Fruit fly (Drosophila melanogaster) whole organism, embryonic: Measurements from ENCODE around the gene Kr-h2.

Experiments used
- Ada2b ChIP-seq: fragments of 200-800 bp; sonication (Bioruptor generic); IDR thresholded peaks from 2 replicates; pipeline ENCODE4 v1.3.6; 2022; ENCODE audit warnings: missing biosample characterization, missing genetic modification characterization
- Adf1 ChIP-seq: fragments of 200-800 bp; sonication (Bioruptor generic); IDR thresholded peaks from 2 replicates; pipeline ENCODE4 v1.3.6; 2022; ENCODE audit warnings: missing biosample characterization, missing genetic modification characterization
- Antp ChIP-seq: fragments of 200-800 bp; sonication (Bioruptor generic); optimal IDR thresholded peaks from 3 replicates; lab custom pipeline; 2016; ENCODE audit warnings: missing biosample characterization, missing genetic modification characterization
- Atf3 ChIP-seq: fragments of 200-800 bp; sonication (Bioruptor generic); optimal IDR thresholded peaks from 3 replicates; lab custom pipeline; 2016; ENCODE audit warnings: missing biosample characterization, missing genetic modification characterization
- CG10147 ChIP-seq: fragments of 200-800 bp; sonication (Bioruptor generic); optimal IDR thresholded peaks from 2 replicates; lab custom pipeline; 2019; ENCODE audit warnings: missing biosample characterization, mild to moderate bottlenecking, missing genetic modification characterization, moderate library complexity
- CG10565 ChIP-seq: fragments of 200-800 bp; sonication (Bioruptor generic); optimal IDR thresholded peaks from 3 replicates; lab custom pipeline; 2016; ENCODE audit warnings: missing biosample characterization, mild to moderate bottlenecking, missing genetic modification characterization
- CG11093 ChIP-seq: fragments of 200-800 bp; sonication (Bioruptor generic); IDR thresholded peaks from 3 replicates; pipeline ENCODE4 v1.3.6; 2022; ENCODE audit warnings: missing biosample characterization, missing genetic modification characterization
- CG12104 ChIP-seq: fragments of 200-800 bp; sonication (Bioruptor generic); optimal IDR thresholded peaks from 3 replicates; lab custom pipeline; 2016; ENCODE audit warnings: missing biosample characterization, missing genetic modification characterization
- CG13894 ChIP-seq: fragments of 200-800 bp; sonication (Bioruptor generic); optimal IDR thresholded peaks from 3 replicates; lab custom pipeline; 2018; ENCODE audit warnings: missing biosample characterization, mild to moderate bottlenecking, missing genetic modification characterization, moderate library complexity
- CG14710 ChIP-seq: fragments of 200-800 bp; sonication (Bioruptor generic); optimal IDR thresholded peaks from 3 replicates; lab custom pipeline; 2019; ENCODE audit warnings: missing biosample characterization, mild to moderate bottlenecking, missing genetic modification characterization, moderate library complexity
- CG15514 ChIP-seq: fragments of 200-800 bp; sonication (Bioruptor generic); optimal IDR thresholded peaks from 3 replicates; lab custom pipeline; 2017; ENCODE audit warnings: missing biosample characterization, missing genetic modification characterization, mild to moderate bottlenecking, moderate library complexity, missing genetic modification reagents
- CG16813 ChIP-seq: fragments of 200-800 bp; sonication (Bioruptor generic); IDR thresholded peaks from 3 replicates; pipeline ENCODE4 v1.3.6; 2022; ENCODE audit warnings: missing biosample characterization, missing genetic modification characterization; ENCODE audit not compliant: partially characterized antibody
- CG17612 ChIP-seq: fragments of 200-800 bp; sonication (Bioruptor generic); IDR thresholded peaks from 2 replicates; pipeline ENCODE4 v1.3.6; 2022; ENCODE audit warnings: missing biosample characterization, missing genetic modification characterization
- CG17912 ChIP-seq: fragments of 200-800 bp; sonication (Bioruptor generic); optimal IDR thresholded peaks from 2 replicates; lab custom pipeline; 2018; ENCODE audit warnings: missing biosample characterization, mild to moderate bottlenecking, missing genetic modification characterization
- CG3726 ChIP-seq: fragments of 200-800 bp; sonication (Bioruptor generic); IDR thresholded peaks from 3 replicates; pipeline ENCODE4, ENCODE4 v1.3.6; 2022; ENCODE audit warnings: missing biosample characterization, missing genetic modification characterization
- CG3847 ChIP-seq: fragments of 200-800 bp; sonication (Bioruptor generic); IDR thresholded peaks from 2 replicates; pipeline ENCODE4 v1.3.6; 2022; ENCODE audit warnings: missing biosample characterization, missing genetic modification characterization
- CG4730 ChIP-seq: fragments of 200-800 bp; sonication (Bioruptor generic); IDR thresholded peaks from 2 replicates; pipeline ENCODE4 v1.3.6; 2022; ENCODE audit warnings: missing biosample characterization, missing genetic modification characterization
- CG5953 ChIP-seq: fragments of 200-800 bp; sonication (Bioruptor generic); IDR thresholded peaks from 2 replicates; pipeline ENCODE4 v1.3.6; 2022; ENCODE audit warnings: missing biosample characterization, missing genetic modification characterization
- CG7745 ChIP-seq: fragments of 200-800 bp; sonication (Bioruptor generic); optimal IDR thresholded peaks from 2 replicates; lab custom pipeline; 2018; ENCODE audit warnings: missing biosample characterization, mild to moderate bottlenecking, missing genetic modification characterization, moderate library complexity
- CG9797 ChIP-seq: fragments of 200-800 bp; sonication (Bioruptor generic); optimal IDR thresholded peaks from 3 replicates; lab custom pipeline; 2018; ENCODE audit warnings: missing biosample characterization, mild to moderate bottlenecking, missing genetic modification characterization
- CTCF ChIP-seq: fragments of 200-800 bp; sonication (Bioruptor generic); optimal IDR thresholded peaks from 2 replicates; lab custom pipeline; 2017; ENCODE audit warnings: missing biosample characterization, mild to moderate bottlenecking, missing genetic modification characterization, moderate library complexity
- Dad ChIP-seq: fragments of 200-800 bp; sonication (Bioruptor generic); optimal IDR thresholded peaks from 3 replicates; lab custom pipeline; 2016; ENCODE audit warnings: missing biosample characterization, missing genetic modification characterization
- Dbx ChIP-seq: fragments of 200-800 bp; sonication (Bioruptor generic); IDR thresholded peaks from 3 replicates; pipeline ENCODE4 v1.3.6; 2022; ENCODE audit warnings: missing biosample characterization, missing genetic modification characterization
- Deaf1 ChIP-seq: fragments of 200-800 bp; optimal IDR thresholded peaks from 3 replicates; lab custom pipeline; 2019; ENCODE audit warnings: missing biosample characterization, mild to moderate bottlenecking, missing genetic modification characterization, moderate library complexity
- H2.0 ChIP-seq: fragments of 200-800 bp; sonication (Bioruptor generic); IDR thresholded peaks from 2 replicates; pipeline ENCODE4 v1.3.6; 2022; ENCODE audit warnings: missing biosample characterization, missing genetic modification characterization
- Kr ChIP-seq: fragments of 200-800 bp; sonication (Bioruptor generic); optimal IDR thresholded peaks from 2 replicates; lab custom pipeline; 2017; ENCODE audit warnings: missing biosample characterization, mild to moderate bottlenecking, missing genetic modification characterization
- Max ChIP-seq: fragments of 200-800 bp; sonication (Bioruptor generic); optimal IDR thresholded peaks from 2 replicates; lab custom pipeline; 2016; ENCODE audit warnings: missing biosample characterization, mild to moderate bottlenecking, missing genetic modification characterization
- Myb ChIP-seq: fragments of 200-800 bp; sonication (Bioruptor generic); optimal IDR thresholded peaks from 2 replicates; lab custom pipeline; 2016; ENCODE audit warnings: missing biosample characterization, missing genetic modification characterization
- NC2β ChIP-seq: fragments of 200-800 bp; sonication (Bioruptor generic); optimal IDR thresholded peaks from 2 replicates; lab custom pipeline; 2016; ENCODE audit warnings: missing biosample characterization, missing genetic modification characterization
- PHDP ChIP-seq: fragments of 200-800 bp; sonication (Bioruptor generic); optimal IDR thresholded peaks from 3 replicates; lab custom pipeline; 2018; ENCODE audit warnings: missing biosample characterization, mild to moderate bottlenecking, missing genetic modification characterization, moderate library complexity
- Ptx1 ChIP-seq: fragments of 200-800 bp; sonication (Bioruptor generic); IDR thresholded peaks from 2 replicates; pipeline ENCODE4 v1.3.6; 2022; ENCODE audit warnings: missing biosample characterization, missing genetic modification characterization
- Sin3A ChIP-seq: fragments of >200 bp; optimal IDR thresholded peaks from 2 replicates; lab custom pipeline; 2018
- ase ChIP-seq: fragments of 200-800 bp; sonication (Bioruptor generic); IDR thresholded peaks from 3 replicates; pipeline ENCODE4 v1.3.6; 2022; ENCODE audit warnings: missing biosample characterization, missing genetic modification characterization
- corto ChIP-seq: fragments of 200-800 bp; sonication (Bioruptor generic); optimal IDR thresholded peaks from 2 replicates; lab custom pipeline; 2016; ENCODE audit warnings: missing biosample characterization, mild to moderate bottlenecking, missing genetic modification characterization, moderate library complexity
- esg ChIP-seq: fragments of 200-800 bp; sonication (Bioruptor generic); conservative IDR thresholded peaks from 2 replicates; pipeline ENCODE4 v1.3.6; 2022; ENCODE audit warnings: missing biosample characterization, missing genetic modification characterization
- fd3F ChIP-seq: fragments of 200-800 bp; sonication (Bioruptor generic); optimal IDR thresholded peaks from 2 replicates; lab custom pipeline; 2018; ENCODE audit warnings: missing biosample characterization, mild to moderate bottlenecking, missing genetic modification characterization, moderate library complexity
- ftz-f1 ChIP-seq: fragments of 200-800 bp; sonication (Bioruptor generic); optimal IDR thresholded peaks from 2 replicates; lab custom pipeline; 2016; ENCODE audit warnings: missing biosample characterization, missing genetic modification characterization
- gcm2 ChIP-seq: fragments of 200-800 bp; sonication (Bioruptor generic); optimal IDR thresholded peaks from 2 replicates; lab custom pipeline; 2016; ENCODE audit warnings: missing biosample characterization, missing genetic modification characterization
- grau ChIP-seq: fragments of 200-800 bp; optimal IDR thresholded peaks from 3 replicates; lab custom pipeline; 2019; ENCODE audit warnings: missing biosample characterization, mild to moderate bottlenecking, missing genetic modification characterization, moderate library complexity
- hkb ChIP-seq, 2 experiments: fragments of 200-800 bp in 1 of 2; fragments of >200 bp in 1 of 2; sonication (Bioruptor generic) in 1 of 2; IDR thresholded peaks in 1 of 2; optimal IDR thresholded peaks in 1 of 2; 2 replicates each; pipeline versions ENCODE4 v1.3.6 to Lab custom; 2017 to 2022; ENCODE audit warnings: missing biosample characterization in 1 of 2, missing genetic modification characterization in 1 of 2
- maf-S ChIP-seq: fragments of 200-800 bp; sonication (Bioruptor generic); optimal IDR thresholded peaks from 2 replicates; lab custom pipeline; 2016; ENCODE audit warnings: missing biosample characterization, missing genetic modification characterization
- mam ChIP-seq: fragments of 200-800 bp; sonication (Bioruptor generic); optimal IDR thresholded peaks from 3 replicates; lab custom pipeline; 2016; ENCODE audit warnings: missing biosample characterization, missing genetic modification characterization
- pho ChIP-seq: fragments of 200-800 bp; sonication (Bioruptor generic); optimal IDR thresholded peaks from 2 replicates; lab custom pipeline; 2016; ENCODE audit warnings: missing biosample characterization, missing genetic modification characterization
- row ChIP-seq: fragments of 200-800 bp; sonication (Bioruptor generic); IDR thresholded peaks from 3 replicates; pipeline ENCODE4 v1.3.6; 2022; ENCODE audit warnings: missing biosample characterization, missing genetic modification characterization
- sc ChIP-seq, 3 experiments: fragments of >200 bp in 2 of 3; fragments of 200-800 bp in 1 of 3; sonication (Bioruptor generic) in 1 of 3; optimal IDR thresholded peaks; 2 replicates in 2 of 3; 3 replicates in 1 of 3; lab custom pipeline; 2017; ENCODE audit warnings: mild to moderate bottlenecking in 1 of 3, missing biosample characterization in 1 of 3, missing genetic modification characterization in 1 of 3, missing genetic modification reagents in 1 of 3
- seq ChIP-seq: fragments of 200-800 bp; sonication (Bioruptor generic); IDR thresholded peaks from 2 replicates; pipeline ENCODE4 v1.3.6; 2022; ENCODE audit warnings: missing biosample characterization, missing genetic modification characterization
- sisA ChIP-seq: fragments of 200-800 bp; sonication (Bioruptor generic); IDR thresholded peaks from 2 replicates; pipeline ENCODE4 v1.3.6; 2022; ENCODE audit warnings: missing biosample characterization, missing genetic modification characterization
- twi ChIP-seq: fragments of 200-800 bp; optimal IDR thresholded peaks from 2 replicates; lab custom pipeline; 2019; ENCODE audit warnings: missing biosample characterization, mild to moderate bottlenecking, missing genetic modification characterization, moderate library complexity
- vvl ChIP-seq: fragments of 200-800 bp; sonication (Bioruptor generic); IDR thresholded peaks from 2 replicates; pipeline ENCODE4 v1.3.6; 2022; ENCODE audit warnings: missing biosample characterization, missing genetic modification characterization
- wdn ChIP-seq: fragments of 200-800 bp; sonication (Bioruptor generic); IDR thresholded peaks from 2 replicates; pipeline ENCODE4 v1.3.6; 2022; ENCODE audit warnings: missing biosample characterization, missing genetic modification characterization
- zen2 ChIP-seq: fragments of 200-800 bp; sonication (Bioruptor generic); IDR thresholded peaks from 3 replicates; pipeline ENCODE4 v1.3.6; 2022; ENCODE audit warnings: missing biosample characterization, missing genetic modification characterization; ENCODE audit not compliant: partially characterized antibody

Kr-h2 gene

DNA sequence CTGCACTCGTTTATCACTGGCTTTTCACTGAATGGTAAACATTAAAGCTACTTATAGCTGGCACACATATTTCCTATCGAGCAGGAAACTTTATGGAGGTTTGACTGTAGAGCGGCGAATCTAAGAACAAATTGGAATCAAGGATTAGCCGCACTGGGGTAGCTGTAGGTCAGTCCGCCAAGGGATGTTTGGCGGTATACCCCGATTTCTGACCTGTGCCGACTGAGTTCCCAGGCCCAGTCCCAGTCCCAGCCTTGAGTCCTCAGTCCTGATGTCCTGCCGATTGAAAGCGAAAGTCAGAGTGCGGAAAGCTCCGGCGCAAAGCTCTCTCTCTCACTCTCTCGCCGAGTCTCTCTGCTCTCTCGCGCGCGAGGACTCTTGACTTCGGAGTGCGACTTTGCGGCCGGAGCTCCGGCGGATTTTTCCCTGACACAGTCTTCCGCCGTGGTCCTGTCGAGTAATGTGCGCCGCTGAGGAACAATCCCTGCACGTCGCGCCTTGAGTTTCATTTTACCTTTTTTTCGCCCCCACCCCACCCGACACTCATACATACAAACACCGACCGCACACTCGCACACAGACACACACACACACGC, 16.8 kb upstream of the Kr-h2 start, which contains the start of gene CG13995 (continued):
- TF ChIP-seq sc (optimal IDR thresholded peaks at IDR 0.05; lab: Kevin White, UChicago): no peak
- no peak for TF ChIP-seq sc (GFP tag; optimal IDR thresholded peaks at IDR 0.05; lab: Kevin White, UChicago)
- no peak for TF ChIP-seq hkb (optimal IDR thresholded peaks at IDR 0.05; lab: Kevin White, UChicago)
- peak; percentile 19; the same call in 1 of the 2 replicates for TF ChIP-seq hkb (GFP tag; IDR thresholded peaks at IDR 0.05; lab: Robert Waterston, UW)
- TF ChIP-seq CG13894 (tag; lab: Kevin White, UChicago): peak; percentile 100
- no peak for TF ChIP-seq Antp
- peak; percentile 18 for TF ChIP-seq CG15514 (GFP tag; lab: Kevin White, UChicago)
- TF ChIP-seq CG17912 (GFP tag; lab: Kevin White, UChicago): no peak
- no peak for TF ChIP-seq sisA (GFP tag; lab: Robert Waterston, UW)
- TF ChIP-seq Sin3A (lab: Kevin White, UChicago): no peak
- TF ChIP-seq wdn: no peak
- no peak for TF ChIP-seq PHDP
- no peak for TF ChIP-seq CG7745 (tag; lab: Kevin White, UChicago)
- TF ChIP-seq esg (GFP tag; lab: Robert Waterston, UW): no peak
- no peak for TF ChIP-seq gcm2 (GFP tag; lab: Kevin White, UChicago)
- TF ChIP-seq vvl (GFP tag; lab: Robert Waterston, UW): no peak
- TF ChIP-seq Ptx1 (GFP tag; lab: Robert Waterston, UW): no peak
- TF ChIP-seq Atf3: no peak
- 0 out of 3 replicates have a peak, but pooled peaks have one; percentile 36 for TF ChIP-seq ase (GFP tag; lab: Robert Waterston, UW)
- TF ChIP-seq H2.0 (GFP tag; lab: Robert Waterston, UW): no peak
- TF ChIP-seq Kr (GFP tag; lab: Kevin White, UChicago): no peak
- peak; percentile 12; the same call in 1 of the 3 replicates for TF ChIP-seq row
- no peak for TF ChIP-seq CG5953 (GFP tag; lab: Robert Waterston, UW)
- no peak for TF ChIP-seq NC2β (GFP tag; lab: Kevin White, UChicago)
- TF ChIP-seq CG3847 (GFP tag; lab: Robert Waterston, UW): no peak
- no peak for TF ChIP-seq CG3726 (GFP tag; lab: Robert Waterston, UW)
- no peak for TF ChIP-seq CG11093
- no peak for TF ChIP-seq CG10565 (GFP tag; lab: Kevin White, UChicago)
- TF ChIP-seq Myb (GFP tag; lab: Kevin White, UChicago): no peak
- no peak for TF ChIP-seq CG10147 (GFP tag; lab: Kevin White, UChicago)
- TF ChIP-seq Adf1 (GFP tag; lab: Robert Waterston, UW): peak; percentile 14; the same call in 1 of the 2 replicates
- no peak for TF ChIP-seq zen2 (GFP tag; lab: Robert Waterston, UW)
- no peak for TF ChIP-seq Dad (GFP tag; lab: Kevin White, UChicago)
- no peak for TF ChIP-seq corto (GFP tag; lab: Kevin White, UChicago)
- no peak for TF ChIP-seq Ada2b
- no peak for TF ChIP-seq CG12104
- TF ChIP-seq CG17612 (GFP tag; lab: Robert Waterston, UW): no peak
- TF ChIP-seq twi (tag; lab: Kevin White, UChicago): no peak
- TF ChIP-seq mam (GFP tag; lab: Kevin White, UChicago): no peak
- peak; percentile 60 for TF ChIP-seq grau (tag; lab: Kevin White, UChicago)
- TF ChIP-seq pho: no peak
- TF ChIP-seq Dbx (GFP tag; lab: Robert Waterston, UW): no peak
- no peak for TF ChIP-seq Max (GFP tag; lab: Kevin White, UChicago)
- TF ChIP-seq CG14710 (tag; lab: Kevin White, UChicago): no peak
- no peak for TF ChIP-seq CG16813
- TF ChIP-seq fd3F (GFP tag; lab: Kevin White, UChicago): no peak
- no peak for TF ChIP-seq CTCF
- peak; percentile 89 for TF ChIP-seq Deaf1
- TF ChIP-seq maf-S (GFP tag; lab: Kevin White, UChicago): no peak
- no peak for TF ChIP-seq CG9797 (GFP tag; lab: Kevin White, UChicago)
- peak; percentile 31; the same call in 1 of the 2 replicates for TF ChIP-seq seq
- no peak for TF ChIP-seq ftz-f1 (GFP tag; lab: Kevin White, UChicago)
- no peak for TF ChIP-seq CG4730 (GFP tag; lab: Robert Waterston, UW)
